Fruit fly (Drosophila melanogaster) whole organism, wandering third instar larva: ENCODE data around the gene CG14717.

Experiments used
- Dfd ChIP-seq: fragments of >200 bp; optimal IDR thresholded peaks from 2 replicates; lab custom pipeline; 2017; ENCODE audit warnings: missing biosample characterization, missing genetic modification characterization
- Hnf4 ChIP-seq: fragments of 200-800 bp; sonication (Bioruptor generic); optimal IDR thresholded peaks from 2 replicates; lab custom pipeline; 2016; ENCODE audit warnings: missing biosample characterization, mild to moderate bottlenecking, missing genetic modification characterization
- Myc ChIP-seq: fragments of >200 bp; optimal IDR thresholded peaks from 2 replicates; lab custom pipeline; 2017
- br ChIP-seq: fragments of 200-800 bp; sonication (Bioruptor generic); optimal IDR thresholded peaks from 2 replicates; lab custom pipeline; 2016; ENCODE audit warnings: missing biosample characterization, missing genetic modification characterization
- brk ChIP-seq: fragments of 200-800 bp; sonication (Bioruptor generic); optimal IDR thresholded peaks from 2 replicates; lab custom pipeline; 2016; ENCODE audit warnings: missing biosample characterization, mild to moderate bottlenecking, missing genetic modification characterization
- jim ChIP-seq: fragments of 175-275, 200-325 bp; sonication (Bioruptor generic); optimal IDR thresholded peaks from 2 replicates; lab custom pipeline; 2016; ENCODE audit warnings: missing biosample characterization, mild to moderate bottlenecking, missing genetic modification characterization
- pan ChIP-seq: fragments of >200 bp; optimal IDR thresholded peaks from 2 replicates; lab custom pipeline; 2017
- tai ChIP-seq: sonication (Bioruptor generic); optimal IDR thresholded peaks from 2 replicates; lab custom pipeline; 2016; ENCODE audit warnings: missing biosample characterization, missing genetic modification characterization
- usp ChIP-seq: fragments of >200 bp; optimal IDR thresholded peaks from 2 replicates; lab custom pipeline; 2017; ENCODE audit warnings: missing biosample characterization, missing genetic modification characterization

DNA sequence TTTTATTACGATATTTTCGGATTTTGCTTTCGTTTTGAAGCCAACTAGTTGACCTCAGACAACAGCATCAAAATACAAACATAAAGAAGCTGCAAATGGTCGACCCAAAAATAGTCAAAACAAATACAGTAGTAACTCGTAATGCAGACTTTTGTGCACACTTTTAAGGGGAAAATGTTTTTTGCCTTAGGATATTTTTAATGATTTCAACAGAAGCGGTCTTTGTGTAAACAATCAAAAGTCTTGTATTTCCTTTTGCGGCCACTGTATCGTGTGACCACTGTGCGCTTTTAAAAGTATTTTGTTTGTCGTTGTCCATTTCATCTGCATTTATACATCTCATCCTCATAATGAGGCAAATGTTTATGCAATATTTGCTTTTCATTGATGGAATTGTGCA lies 46.9 kb upstream of the CG14717 start:
- TF ChIP-seq Myc (lab: Kevin White, UChicago) (no peak), jim (GFP tag; lab: Kevin White, UChicago) (no peak), pan (lab: Kevin White, UChicago) (no peak), tai (GFP tag; lab: Kevin White, UChicago) (peak; percentile 88), br (GFP tag; lab: Kevin White, UChicago) (peak; percentile 88), Dfd (no peak), brk (GFP tag; lab: Kevin White, UChicago) (peak; percentile 55), Hnf4 (GFP tag; lab: Kevin White, UChicago) (peak; percentile 90), usp (no peak)
